Fruit fly (Drosophila melanogaster) whole organism, embryonic: ENCODE data around the gene CG44008.

Experiments used
- Adf1 ChIP-seq: fragments of 200-800 bp; sonication (Bioruptor generic); IDR thresholded peaks from 2 replicates; pipeline ENCODE4 v1.3.6; 2022; ENCODE audit warnings: missing biosample characterization, missing genetic modification characterization
- CG10147 ChIP-seq: fragments of 200-800 bp; sonication (Bioruptor generic); optimal IDR thresholded peaks from 2 replicates; lab custom pipeline; 2019; ENCODE audit warnings: missing biosample characterization, mild to moderate bottlenecking, missing genetic modification characterization, moderate library complexity
- CG10565 ChIP-seq: fragments of 200-800 bp; sonication (Bioruptor generic); optimal IDR thresholded peaks from 3 replicates; lab custom pipeline; 2016; ENCODE audit warnings: missing biosample characterization, mild to moderate bottlenecking, missing genetic modification characterization
- CG11085 ChIP-seq: fragments of 200-800 bp; sonication (Bioruptor generic); IDR thresholded peaks from 2 replicates; pipeline ENCODE4 v1.3.6; 2022; ENCODE audit warnings: missing biosample characterization, missing genetic modification characterization
- CG11696 ChIP-seq: fragments of 200-800 bp; sonication (Bioruptor generic); IDR thresholded peaks from 2 replicates; pipeline ENCODE4 v1.3.6; 2022; ENCODE audit warnings: missing biosample characterization, missing genetic modification characterization
- CG12104 ChIP-seq: fragments of 200-800 bp; sonication (Bioruptor generic); optimal IDR thresholded peaks from 3 replicates; lab custom pipeline; 2016; ENCODE audit warnings: missing biosample characterization, missing genetic modification characterization
- CG12659 ChIP-seq: fragments of 200-800 bp; sonication (Bioruptor generic); optimal IDR thresholded peaks from 3 replicates; lab custom pipeline; 2017; ENCODE audit warnings: mild to moderate bottlenecking, missing biosample characterization, missing genetic modification reagents, missing genetic modification characterization
- CG13123 ChIP-seq: fragments of 200-800 bp; sonication (Bioruptor generic); optimal IDR thresholded peaks from 2 replicates; lab custom pipeline; 2016; ENCODE audit warnings: missing biosample characterization, missing genetic modification characterization
- CG13624 ChIP-seq: fragments of 200-800 bp; sonication (Bioruptor generic); optimal IDR thresholded peaks from 2 replicates; lab custom pipeline; 2016; ENCODE audit warnings: missing biosample characterization, missing genetic modification characterization
- CG13775 ChIP-seq: fragments of 200-800 bp; sonication (Bioruptor generic); optimal IDR thresholded peaks from 3 replicates; lab custom pipeline; 2017; ENCODE audit warnings: missing biosample characterization, mild to moderate bottlenecking, missing genetic modification characterization
- CG14014 ChIP-seq: fragments of 200-800 bp; sonication (Bioruptor generic); IDR thresholded peaks from 2 replicates; pipeline ENCODE4 v1.3.6; 2022; ENCODE audit warnings: missing biosample characterization, missing genetic modification characterization
- CG1602 ChIP-seq: fragments of 200-800 bp; sonication (Bioruptor generic); optimal IDR thresholded peaks from 3 replicates; lab custom pipeline; 2016; ENCODE audit warnings: missing biosample characterization, missing genetic modification characterization
- CG18011 ChIP-seq: fragments of 200-800 bp; sonication (Bioruptor generic); optimal IDR thresholded peaks from 2 replicates; lab custom pipeline; 2017; ENCODE audit warnings: missing biosample characterization, missing genetic modification characterization, mild to moderate bottlenecking, moderate library complexity, missing genotype
- CG18599 ChIP-seq: fragments of 200-800 bp; sonication (Bioruptor generic); optimal IDR thresholded peaks from 3 replicates; lab custom pipeline; 2017; ENCODE audit warnings: missing biosample characterization, missing genetic modification characterization, mild to moderate bottlenecking, moderate library complexity, missing genetic modification reagents
- CG18764 ChIP-seq: fragments of 200-800 bp; sonication (Bioruptor generic); optimal IDR thresholded peaks from 3 replicates; lab custom pipeline; 2016; ENCODE audit warnings: missing biosample characterization, missing genetic modification characterization
- CG43689 ChIP-seq: fragments of 200-800 bp; sonication (Bioruptor generic); IDR thresholded peaks from 2 replicates; pipeline ENCODE4 v1.3.6; 2022; ENCODE audit warnings: missing biosample characterization, missing genetic modification characterization
- CG7963 ChIP-seq: fragments of 200-800 bp; sonication (Bioruptor generic); IDR thresholded peaks from 3 replicates; pipeline ENCODE4 v1.3.6; 2022; ENCODE audit warnings: missing biosample characterization, missing genetic modification characterization; ENCODE audit not compliant: partially characterized antibody
- CG8281 ChIP-seq: fragments of 200-800 bp; sonication (Bioruptor generic); optimal IDR thresholded peaks from 2 replicates; lab custom pipeline; 2018; ENCODE audit warnings: missing biosample characterization, mild to moderate bottlenecking, missing genetic modification characterization, moderate library complexity
- CkIIα-i1 ChIP-seq: fragments of 200-800 bp; sonication (Bioruptor generic); IDR thresholded peaks from 2 replicates; pipeline ENCODE4 v1.3.6; 2022; ENCODE audit warnings: missing biosample characterization, missing genetic modification characterization
- Deaf1 ChIP-seq: fragments of 200-800 bp; optimal IDR thresholded peaks from 3 replicates; lab custom pipeline; 2019; ENCODE audit warnings: missing biosample characterization, mild to moderate bottlenecking, missing genetic modification characterization, moderate library complexity
- Dp ChIP-seq: fragments of 200-800 bp; sonication (Bioruptor generic); optimal IDR thresholded peaks from 2 replicates; lab custom pipeline; 2018; ENCODE audit warnings: missing biosample characterization, mild to moderate bottlenecking, missing genetic modification characterization, moderate library complexity
- Drgx ChIP-seq: fragments of 200-800 bp; sonication (Bioruptor generic); IDR thresholded peaks from 2 replicates; pipeline ENCODE4 v1.3.6; 2022; ENCODE audit warnings: missing biosample characterization, missing genetic modification characterization
- Fer1 ChIP-seq: fragments of 200-800 bp; sonication (Bioruptor generic); optimal IDR thresholded peaks from 2 replicates; lab custom pipeline; 2017; ENCODE audit warnings: missing biosample characterization, mild to moderate bottlenecking, missing genetic modification characterization
- Gug ChIP-seq: fragments of 200-800 bp; sonication (Bioruptor generic); IDR thresholded peaks from 4 replicates; pipeline ENCODE4 v1.3.6; 2022; ENCODE audit warnings: missing biosample characterization, missing genetic modification characterization
- H2.0 ChIP-seq: fragments of 200-800 bp; sonication (Bioruptor generic); IDR thresholded peaks from 2 replicates; pipeline ENCODE4 v1.3.6; 2022; ENCODE audit warnings: missing biosample characterization, missing genetic modification characterization
- Hand ChIP-seq: fragments of 200-800 bp; sonication (Bioruptor generic); optimal IDR thresholded peaks from 2 replicates; lab custom pipeline; 2017; ENCODE audit warnings: mild to moderate bottlenecking, missing biosample characterization, missing genetic modification reagents, missing genetic modification characterization
- HmgZ ChIP-seq: fragments of 200-800 bp; sonication (Bioruptor generic); optimal IDR thresholded peaks from 2 replicates; lab custom pipeline; 2018; ENCODE audit warnings: missing biosample characterization, mild to moderate bottlenecking, missing genetic modification characterization
- MTF-1 ChIP-seq: fragments of 200-800 bp; sonication (Bioruptor generic); optimal IDR thresholded peaks from 2 replicates; lab custom pipeline; 2018; ENCODE audit warnings: missing biosample characterization, mild to moderate bottlenecking, missing genetic modification characterization, borderline replicate concordance
- Mrtf ChIP-seq: fragments of 200-800 bp; sonication (Bioruptor generic); IDR thresholded peaks from 3 replicates; pipeline ENCODE4 v1.3.6; 2022; ENCODE audit warnings: missing biosample characterization, missing genetic modification characterization
- Pdp1 ChIP-seq, 2 experiments: fragments of 200-800 bp; sonication (Bioruptor generic); optimal IDR thresholded peaks; 3 replicates each; lab custom pipeline; 2016; ENCODE audit warnings: missing biosample characterization in 2 of 2, missing genetic modification characterization in 2 of 2, mild to moderate bottlenecking in 1 of 2, moderate library complexity in 1 of 2
- Poxn ChIP-seq: fragments of 200-800 bp; sonication (Bioruptor generic); IDR thresholded peaks from 2 replicates; pipeline ENCODE4 v1.3.6; 2022; ENCODE audit warnings: missing biosample characterization, missing genetic modification characterization
- Side ChIP-seq: fragments of 200-800 bp; sonication (Bioruptor generic); optimal IDR thresholded peaks from 2 replicates; lab custom pipeline; 2016; ENCODE audit warnings: missing biosample characterization, missing genetic modification characterization
- abd-A ChIP-seq: fragments of 200-800 bp; sonication (Bioruptor generic); optimal IDR thresholded peaks from 3 replicates; lab custom pipeline; 2019; ENCODE audit warnings: missing biosample characterization, mild to moderate bottlenecking, missing genetic modification characterization, moderate library complexity
- crp ChIP-seq, 2 experiments: fragments of 200-800 bp; sonication (Bioruptor generic); optimal IDR thresholded peaks; 2 replicates in 1 of 2; 3 replicates in 1 of 2; lab custom pipeline; 2017; ENCODE audit warnings: missing biosample characterization in 2 of 2, missing genetic modification characterization in 2 of 2, mild to moderate bottlenecking in 1 of 2, moderate library complexity in 1 of 2
- da ChIP-seq: fragments of 200-800 bp; sonication (Bioruptor generic); optimal IDR thresholded peaks from 2 replicates; lab custom pipeline; 2016; ENCODE audit warnings: missing biosample characterization, missing genetic modification characterization
- emc ChIP-seq: fragments of 200-800 bp; sonication (Bioruptor generic); optimal IDR thresholded peaks from 2 replicates; lab custom pipeline; 2016; ENCODE audit warnings: missing biosample characterization, missing genetic modification characterization
- exex ChIP-seq: fragments of 200-800 bp; sonication (Bioruptor generic); optimal IDR thresholded peaks from 4 replicates; lab custom pipeline; 2018; ENCODE audit warnings: missing biosample characterization, mild to moderate bottlenecking, missing genetic modification characterization, moderate library complexity
- fd96Cb ChIP-seq: fragments of 200-800 bp; sonication (Bioruptor generic); optimal IDR thresholded peaks from 2 replicates; lab custom pipeline; 2018; ENCODE audit warnings: missing biosample characterization, mild to moderate bottlenecking, missing genetic modification characterization, moderate library complexity
- gfzf ChIP-seq: fragments of 200-800 bp; sonication (Bioruptor generic); optimal IDR thresholded peaks from 2 replicates; lab custom pipeline; 2016; ENCODE audit warnings: missing biosample characterization, mild to moderate bottlenecking, missing genetic modification characterization, moderate library complexity
- grn ChIP-seq: fragments of 200-800 bp; sonication (Bioruptor generic); optimal IDR thresholded peaks from 3 replicates; lab custom pipeline; 2017; ENCODE audit warnings: missing biosample characterization, missing genetic modification characterization
- hb ChIP-seq: fragments of 200-800 bp; sonication (Bioruptor generic); IDR thresholded peaks from 3 replicates; pipeline ENCODE4 v1.3.6; 2022; ENCODE audit warnings: missing biosample characterization, missing genetic modification characterization; ENCODE audit not compliant: partially characterized antibody
- hth ChIP-seq: fragments of >200 bp; optimal IDR thresholded peaks from 2 replicates; lab custom pipeline; 2017; ENCODE audit warnings: inconsistent platforms
- inv ChIP-seq: fragments of 200-800 bp; sonication (Bioruptor generic); IDR thresholded peaks from 2 replicates; pipeline ENCODE4 v1.3.6; 2022; ENCODE audit warnings: missing biosample characterization, missing genetic modification characterization; ENCODE audit not compliant: partially characterized antibody
- jing ChIP-seq: fragments of 200-800 bp; sonication (Bioruptor generic); optimal IDR thresholded peaks from 2 replicates; lab custom pipeline; 2018; ENCODE audit warnings: missing biosample characterization, mild to moderate bottlenecking, missing genetic modification characterization
- peb ChIP-seq: fragments of 200-800 bp; sonication (Bioruptor generic); IDR thresholded peaks from 2 replicates; pipeline ENCODE4 v1.3.6; 2022; ENCODE audit warnings: missing biosample characterization, missing genetic modification characterization
- pho ChIP-seq: fragments of 200-800 bp; sonication (Bioruptor generic); optimal IDR thresholded peaks from 2 replicates; lab custom pipeline; 2016; ENCODE audit warnings: missing biosample characterization, missing genetic modification characterization
- pros ChIP-seq: fragments of 200-800 bp; sonication (Bioruptor generic); optimal IDR thresholded peaks from 3 replicates; lab custom pipeline; 2019; ENCODE audit warnings: missing biosample characterization, mild to moderate bottlenecking, missing genetic modification characterization, moderate library complexity
- sd ChIP-seq: fragments of 200-800 bp; sonication (Bioruptor generic); optimal IDR thresholded peaks from 3 replicates; lab custom pipeline; 2018; ENCODE audit warnings: missing biosample characterization, mild to moderate bottlenecking, missing genetic modification characterization, moderate library complexity
- slbo ChIP-seq: fragments of 200-800 bp; sonication (Bioruptor generic); IDR thresholded peaks from 2 replicates; pipeline ENCODE4 v1.3.6; 2022; ENCODE audit warnings: missing biosample characterization, missing genetic modification characterization
- tin ChIP-seq: fragments of 200-800 bp; sonication (Bioruptor generic); optimal IDR thresholded peaks from 3 replicates; lab custom pipeline; 2016; ENCODE audit warnings: missing biosample characterization, missing genetic modification characterization
- z ChIP-seq: fragments of 200-800 bp; sonication (Bioruptor generic); IDR thresholded peaks from 3 replicates; pipeline ENCODE4 v1.3.6; 2022; ENCODE audit warnings: missing biosample characterization, missing genetic modification characterization

Gene CG44008

dm6 chr2L:11816376-11816775 lies 25.9 kb downstream of the CG44008 start (continued):
- TF ChIP-seq slbo (peak; percentile 82), exex (tag; lab: Kevin White, UChicago) (peak; percentile 30), peb (GFP tag; lab: Robert Waterston, UW) (peak; percentile 74), pros (GFP tag; lab: Kevin White, UChicago) (peak; percentile 23), Mrtf (GFP tag; lab: Robert Waterston, UW) (peak; percentile 87; the same call in 2 of the 3 replicates), CkIIα-i1 (GFP tag; lab: Robert Waterston, UW) (peak; percentile 74), HmgZ (tag; lab: Kevin White, UChicago) (peak; percentile 58), CG13775 (GFP tag; lab: Kevin White, UChicago) (peak; percentile 95), sd (tag; lab: Kevin White, UChicago) (no peak), pho (GFP tag; lab: Kevin White, UChicago) (peak; percentile 69), CG18764 (GFP tag; lab: Kevin White, UChicago) (peak; percentile 96), da (GFP tag; lab: Kevin White, UChicago) (peak; percentile 92), emc (peak; percentile 92), CG14014 (GFP tag; lab: Robert Waterston, UW) (peak; percentile 83), z (GFP tag; lab: Robert Waterston, UW) (peak; percentile 77), gfzf (GFP tag; lab: Kevin White, UChicago) (peak; percentile 24), abd-A (tag; lab: Kevin White, UChicago) (peak; percentile 35), CG11085 (GFP tag; lab: Robert Waterston, UW) (peak; percentile 82), CG10147 (GFP tag; lab: Kevin White, UChicago) (peak; percentile 73), Poxn (GFP tag; lab: Robert Waterston, UW) (0 out of 2 replicates have a peak, but pooled peaks have one; percentile 30), hth (lab: Kevin White, UChicago) (no peak), CG10565 (GFP tag; lab: Kevin White, UChicago) (peak; percentile 79), H2.0 (GFP tag; lab: Robert Waterston, UW) (peak; percentile 87), CG7963 (peak; percentile 44; the same call in 1 of the 3 replicates), Side (GFP tag; lab: Kevin White, UChicago) (peak; percentile 93), CG12659 (GFP tag; lab: Kevin White, UChicago) (peak; percentile 93), CG11696 (peak; percentile 85), CG18011 (GFP tag; lab: Kevin White, UChicago) (peak; percentile 80), Gug (peak; percentile 87), CG13123 (peak; percentile 89), hb (GFP tag; lab: Robert Waterston, UW) (no peak), Drgx (GFP tag; lab: Robert Waterston, UW) (peak; percentile 31; the same call in 1 of the 2 replicates), jing (peak; percentile 87), Dp (peak; percentile 1), Deaf1 (tag; lab: Kevin White, UChicago) (peak; percentile 60), CG18599 (peak; percentile 94), tin (GFP tag; lab: Kevin White, UChicago) (peak; percentile 97), inv (0 out of 2 replicates have a peak, but pooled peaks have one; percentile 19), grn (GFP tag; lab: Kevin White, UChicago) (peak; percentile 80), fd96Cb (tag; lab: Kevin White, UChicago) (peak; percentile 84)
- TF ChIP-seq, all 482 proteins: peak for 433

- TF ChIP-seq CG13624 (GFP tag; lab: Kevin White, UChicago) (no peak), Adf1 (GFP tag; lab: Robert Waterston, UW) (peak; percentile 86), crp (GFP tag; optimal IDR thresholded peaks at IDR 0.05; lab: Kevin White, UChicago) (no peak), Fer1 (GFP tag; lab: Kevin White, UChicago) (no peak), Dp (peak; percentile 93), CG43689 (GFP tag; lab: Robert Waterston, UW) (no peak), MTF-1 (GFP tag; lab: Kevin White, UChicago) (no peak), CG1602 (GFP tag; lab: Kevin White, UChicago) (peak; percentile 4), CG8281 (tag; lab: Kevin White, UChicago) (no peak), Hand (GFP tag; lab: Kevin White, UChicago) (no peak), Pdp1 (GFP tag; optimal IDR thresholded peaks at IDR 0.05; lab: Kevin White, UChicago) (peak in 1 of 2 experiments; percentile 19), CG12104 (GFP tag; lab: Kevin White, UChicago) (no peak)
Measured at dm6 chr2L:11813665-11814087, 28.6 kb downstream of the CG44008 start, which contains the start of gene CycY. TSS of gene CycY (minus strand) at chr2L:11813780.
